Worm (Caenorhabditis elegans): ENCODE data around the gene htas-1.

- no peak for TF ChIP-seq lin-13 (GFP tag; optimal IDR thresholded peaks at IDR 0.05)
- no peak for TF ChIP-seq egl-27 (tag; optimal IDR thresholded peaks at IDR 0.05)
- TF ChIP-seq ZK546.5 (tag; optimal IDR thresholded peaks at IDR 0.05): no peak
- no peak for TF ChIP-seq unc-39 (tag; optimal IDR thresholded peaks at IDR 0.05)
- TF ChIP-seq ama-1 (optimal IDR thresholded peaks at IDR 0.05): no peak
- no peak for TF ChIP-seq R02D3.7 (tag; optimal IDR thresholded peaks at IDR 0.05)
- TF ChIP-seq nhr-21 (tag; optimal IDR thresholded peaks at IDR 0.05): no peak
- no peak for TF ChIP-seq aly-2 (tag; optimal IDR thresholded peaks at IDR 0.05)
These were observed 7.3 kb upstream of the htas-1 start, which contains the start of gene sdz-36 for ce11 chrIV:9690644-9691043.
